Fruit fly (Drosophila melanogaster): Measurements from ENCODE around the gene CG9686.
A peak's percentile ranks its signal among the peaks of the same experiment; 100 is the strongest.

The CG9686 gene

dm6 chrX:9911751-9912150 lies 32.1 kb downstream of the CG9686 start (continued):
- TF ChIP-seq scrt (GFP tag; optimal IDR thresholded peaks at IDR 0.05) (no peak), sd (tag; optimal IDR thresholded peaks at IDR 0.05) (no peak), gem (tag; optimal IDR thresholded peaks at IDR 0.05) (peak; percentile 61), nom (GFP tag; optimal IDR thresholded peaks at IDR 0.05) (no peak), eyg (GFP tag; optimal IDR thresholded peaks at IDR 0.05) (no peak), D19B (GFP tag; optimal IDR thresholded peaks at IDR 0.05) (no peak), CG12391 (tag; optimal IDR thresholded peaks at IDR 0.05) (peak; percentile 8), Atf6 (GFP tag; IDR thresholded peaks at IDR 0.05) (no peak)

Data from whole organism, embryonic.